Worm (Caenorhabditis elegans) whole organism, late embryonic: ENCODE measurements around the gene ugt-9.
A peak's percentile ranks its signal among the peaks of the same experiment; 100 is the strongest.

Experiments
- T23F11.4 ChIP-seq: fragments of 200-800 bp; sonication (Bioruptor generic); optimal IDR thresholded peaks from 2 replicates; lab custom pipeline; 2018; ENCODE audit warnings: mild to moderate bottlenecking, missing genetic modification characterization, missing compliant biosample characterization
- ceh-14 ChIP-seq: sonication (generic microtip); optimal IDR thresholded peaks from 2 replicates; lab custom pipeline; 2016; ENCODE audit warnings: missing genotype, missing genetic modification characterization, missing compliant biosample characterization
- ceh-18 ChIP-seq: sonication (generic microtip); optimal IDR thresholded peaks from 2 replicates; lab custom pipeline; 2016; ENCODE audit warnings: missing genetic modification characterization, missing compliant biosample characterization
- ceh-19 ChIP-seq: fragments of 200-800 bp; sonication (Bioruptor generic); optimal IDR thresholded peaks from 2 replicates; lab custom pipeline; 2018; ENCODE audit warnings: mild to moderate bottlenecking, missing genetic modification characterization, missing compliant biosample characterization
- ceh-2 ChIP-seq: sonication (generic microtip); optimal IDR thresholded peaks from 2 replicates; lab custom pipeline; 2016; ENCODE audit warnings: missing genotype, missing genetic modification characterization, missing compliant biosample characterization
- ceh-22 ChIP-seq: sonication (generic microtip); optimal IDR thresholded peaks from 2 replicates; lab custom pipeline; 2017; ENCODE audit warnings: missing biosample characterization, missing genetic modification characterization
- ceh-30 ChIP-seq: fragments of 150-350 bp; optimal IDR thresholded peaks from 2 replicates; lab custom pipeline; 2014; ENCODE audit warnings: missing biosample characterization, missing genetic modification characterization
- ceh-34 ChIP-seq: sonication (generic microtip); optimal IDR thresholded peaks from 2 replicates; lab custom pipeline; 2016; ENCODE audit warnings: mild to moderate bottlenecking, missing genetic modification characterization, missing compliant biosample characterization
- ceh-45 ChIP-seq: fragments of 200-800 bp; sonication (Bioruptor generic); IDR thresholded peaks from 2 replicates; pipeline ENCODE4 v1.3.6; 2022; ENCODE audit warnings: missing genetic modification reagents, missing genetic modification characterization, missing compliant biosample characterization
- ceh-6 ChIP-seq: fragments of 200-800 bp; sonication (Bioruptor generic); optimal IDR thresholded peaks from 2 replicates; lab custom pipeline; 2018; ENCODE audit warnings: mild to moderate bottlenecking, missing genetic modification characterization, missing compliant biosample characterization
- ceh-9 ChIP-seq: sonication (generic microtip); optimal IDR thresholded peaks from 2 replicates; lab custom pipeline; 2016; ENCODE audit warnings: mild to moderate bottlenecking, missing genetic modification characterization, inconsistent platforms, missing compliant biosample characterization
- che-1 ChIP-seq: sonication (generic microtip); optimal IDR thresholded peaks from 2 replicates; lab custom pipeline; 2016; ENCODE audit warnings: mild to moderate bottlenecking, missing genetic modification characterization, missing compliant biosample characterization
- elt-2 ChIP-seq: sonication (generic microtip); optimal IDR thresholded peaks from 2 replicates; lab custom pipeline; 2016; ENCODE audit warnings: missing genetic modification reagents, missing genetic modification characterization, missing compliant biosample characterization
- elt-4 ChIP-seq: sonication (generic microtip); optimal IDR thresholded peaks from 2 replicates; lab custom pipeline; 2016; ENCODE audit warnings: missing genetic modification characterization, missing compliant biosample characterization
- fkh-10 ChIP-seq: fragments of 150-350 bp; optimal IDR thresholded peaks from 2 replicates; lab custom pipeline; 2014; ENCODE audit warnings: missing biosample characterization, missing genetic modification reagents, missing genetic modification characterization
- hlh-15 ChIP-seq: sonication (generic microtip); optimal IDR thresholded peaks from 2 replicates; lab custom pipeline; 2016; ENCODE audit warnings: missing genetic modification characterization, missing compliant biosample characterization
- hlh-8 ChIP-seq: sonication (generic microtip); optimal IDR thresholded peaks from 2 replicates; lab custom pipeline; 2016; ENCODE audit warnings: missing genotype, missing genetic modification characterization, missing compliant biosample characterization
- lim-6 ChIP-seq: sonication (generic microtip); optimal IDR thresholded peaks from 2 replicates; lab custom pipeline; 2016; ENCODE audit warnings: missing genetic modification characterization, missing compliant biosample characterization
- lin-11 ChIP-seq: fragments of 200-800 bp; sonication (Bioruptor generic); optimal IDR thresholded peaks from 2 replicates; lab custom pipeline; 2018; ENCODE audit warnings: mild to moderate bottlenecking, missing genetic modification characterization, missing compliant biosample characterization
- mec-3 ChIP-seq: sonication (generic microtip); optimal IDR thresholded peaks from 2 replicates; lab custom pipeline; 2016; ENCODE audit warnings: borderline replicate concordance, missing genetic modification characterization, missing compliant biosample characterization
- nhr-11 ChIP-seq: fragments of 150-350 bp; optimal IDR thresholded peaks from 2 replicates; lab custom pipeline; 2014; ENCODE audit warnings: missing biosample characterization, missing genetic modification characterization
- npax-4 ChIP-seq: sonication (generic microtip); optimal IDR thresholded peaks from 2 replicates; lab custom pipeline; 2016; ENCODE audit warnings: missing genetic modification characterization, missing compliant biosample characterization
- pat-9 ChIP-seq: fragments of 200-800 bp; sonication (Bioruptor generic); optimal IDR thresholded peaks from 2 replicates; lab custom pipeline; 2018; ENCODE audit warnings: mild to moderate bottlenecking, missing genetic modification characterization, moderate library complexity, missing compliant biosample characterization
- pax-1 ChIP-seq: fragments of 150-350 bp; optimal IDR thresholded peaks from 2 replicates; lab custom pipeline; 2014; ENCODE audit warnings: missing biosample characterization, missing genetic modification characterization
- pqm-1 ChIP-seq: sonication (generic microtip); optimal IDR thresholded peaks from 2 replicates; lab custom pipeline; 2016; ENCODE audit warnings: missing genetic modification characterization, missing compliant biosample characterization
- pros-1 ChIP-seq: fragments of 150-350 bp; optimal IDR thresholded peaks from 2 replicates; lab custom pipeline; 2014; ENCODE audit warnings: missing biosample characterization, missing genetic modification reagents, missing genetic modification characterization
- ref-2 ChIP-seq: sonication (generic microtip); optimal IDR thresholded peaks from 2 replicates; lab custom pipeline; 2016; ENCODE audit warnings: missing genetic modification characterization, missing compliant biosample characterization
- syd-9 ChIP-seq: sonication (generic microtip); optimal IDR thresholded peaks from 2 replicates; lab custom pipeline; 2016; ENCODE audit warnings: mild to moderate bottlenecking, missing genetic modification characterization, moderate library complexity, missing compliant biosample characterization
- tbx-2 ChIP-seq: sonication (generic microtip); optimal IDR thresholded peaks from 2 replicates; lab custom pipeline; 2016; ENCODE audit warnings: missing genetic modification characterization, missing compliant biosample characterization
- tbx-7 ChIP-seq: sonication (generic microtip); optimal IDR thresholded peaks from 2 replicates; lab custom pipeline; 2016; ENCODE audit warnings: missing genotype, missing genetic modification characterization, missing compliant biosample characterization
- ttx-3 ChIP-seq: sonication (generic microtip); optimal IDR thresholded peaks from 2 replicates; lab custom pipeline; 2016; ENCODE audit warnings: missing genetic modification reagents, missing genetic modification characterization, missing compliant biosample characterization
- unc-3 ChIP-seq, 2 experiments: fragments of 200-800 bp in 1 of 2; sonication (Bioruptor generic) in 1 of 2; sonication (generic microtip) in 1 of 2; conservative IDR thresholded peaks in 1 of 2; optimal IDR thresholded peaks in 1 of 2; 2 replicates each; pipeline versions ENCODE4 v1.3.6 to Lab custom; 2016 to 2022; ENCODE audit warnings: missing compliant biosample characterization in 2 of 2, missing genetic modification characterization in 2 of 2, missing genetic modification reagents in 1 of 2
- unc-42 ChIP-seq: sonication (generic microtip); optimal IDR thresholded peaks from 2 replicates; lab custom pipeline; 2016; ENCODE audit warnings: missing genotype, missing genetic modification characterization, missing compliant biosample characterization
- unc-55 ChIP-seq: sonication (generic microtip); optimal IDR thresholded peaks from 2 replicates; lab custom pipeline; 2017; ENCODE audit warnings: missing biosample characterization, missing genetic modification reagents, missing genetic modification characterization
- ztf-16 ChIP-seq: sonication (generic microtip); optimal IDR thresholded peaks from 2 replicates; lab custom pipeline; 2017; ENCODE audit warnings: missing genetic modification characterization, missing compliant biosample characterization

The ugt-9 gene

ce11 chrV:4895744-4896143 is at the start of gene ugt-9:
ugt-9 (plus strand) TSS chrV:4896048.
- TF ChIP-seq elt-2 (tag; lab: Kevin White, UChicago) = peak; percentile 62
- no peak for TF ChIP-seq ceh-30 (tag; lab: Kevin White, UChicago)

ce11 chrV:4846507-4846906 is 49.3 kb upstream of the ugt-9 start:
- TF ChIP-seq pat-9 (tag; lab: Kevin White, UChicago) (no peak), T23F11.4 (no peak), hlh-15 (no peak), unc-42 (tag; lab: Kevin White, UChicago) (no peak), syd-9 (no peak), ceh-9 (tag; lab: Kevin White, UChicago) (no peak), tbx-2 (tag; lab: Kevin White, UChicago) (no peak), unc-3 (GFP tag; conservative IDR thresholded peaks at IDR 0.05; lab: Robert Waterston, UW) (no peak), unc-3 (tag; optimal IDR thresholded peaks at IDR 0.05; lab: Kevin White, UChicago) (no peak), mec-3 (no peak), ztf-16 (no peak), fkh-10 (no peak), pros-1 (tag; lab: Kevin White, UChicago) (no peak), pqm-1 (no peak), ceh-34 (tag; lab: Kevin White, UChicago) (no peak), ttx-3 (tag; lab: Kevin White, UChicago) (no peak)

DNA sequence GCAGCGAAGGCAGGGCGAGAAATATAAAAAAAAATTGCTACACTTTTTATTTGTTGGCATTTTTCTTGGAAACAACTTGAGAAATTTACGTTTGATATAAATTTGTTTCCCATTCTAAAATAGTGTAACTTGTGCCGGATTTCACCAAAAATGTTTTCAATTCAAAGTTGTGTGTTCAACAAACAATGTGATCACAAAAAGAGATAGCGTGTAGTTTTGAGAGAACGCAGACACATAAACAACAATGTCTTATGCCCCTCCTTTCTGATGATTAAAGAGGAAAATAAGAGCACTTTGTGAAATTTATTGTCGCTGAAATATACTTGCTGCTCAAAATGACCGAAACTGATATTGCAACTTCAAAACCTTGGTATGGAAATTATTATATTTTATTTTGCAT is 48.4 kb upstream of the ugt-9 start, which contains the start of gene abhd-5.1:
Gene abhd-5.1, plus strand, starts transcription at position 230 of the 400 bp plus-strand sequence.
- TF ChIP-seq npax-4 (tag; lab: Kevin White, UChicago) (no peak), fkh-10 (no peak), pax-1 (no peak), ceh-19 (GFP tag; lab: Kevin White, UChicago) (no peak), elt-4 (tag; lab: Kevin White, UChicago) (no peak), ceh-18 (tag; lab: Kevin White, UChicago) (no peak), tbx-7 (tag; lab: Kevin White, UChicago) (no peak), ceh-14 (tag; lab: Kevin White, UChicago) (no peak), che-1 (no peak), lim-6 (tag; lab: Kevin White, UChicago) (no peak), ztf-16 (no peak), pros-1 (tag; lab: Kevin White, UChicago) (no peak)
- TF ChIP-seq, all 69 proteins: peak for 0

- TF ChIP-seq npax-4 (tag; lab: Kevin White, UChicago) (no peak), pat-9 (tag; lab: Kevin White, UChicago) (no peak), elt-2 (tag; lab: Kevin White, UChicago) (no peak), ceh-34 (tag; lab: Kevin White, UChicago) (no peak), ceh-6 (GFP tag; lab: Kevin White, UChicago) (no peak), mec-3 (no peak), elt-4 (tag; lab: Kevin White, UChicago) (no peak), lin-11 (no peak), ref-2 (tag; lab: Kevin White, UChicago) (no peak), ceh-2 (tag; lab: Kevin White, UChicago) (no peak)
These were observed 45.4 kb upstream of the ugt-9 start for ce11 chrV:4850446-4850845.

- no peak for TF ChIP-seq unc-55
- no peak for TF ChIP-seq hlh-8
- TF ChIP-seq ztf-16 = no peak
- no peak for TF ChIP-seq nhr-11 (tag; lab: Kevin White, UChicago)
- TF ChIP-seq ceh-22 = no peak
- TF ChIP-seq ceh-45 (GFP tag; lab: Robert Waterston, UW) = no peak
These were observed 44.7 kb upstream of the ugt-9 start, which contains the start of gene nex-4 for ce11 chrV:4851138-4851537. nex-4 (plus strand) TSS chrV:4851438.
